Fruit fly (Drosophila melanogaster) whole organism, pupa: ENCODE measurements around the gene mei-P26.
A peak's percentile ranks its signal among the peaks of the same experiment; 100 is the strongest.

Experiments used
- CG10348 ChIP-seq: fragments of 200-800 bp; sonication (Bioruptor generic); IDR thresholded peaks from 2 replicates; pipeline ENCODE4 v1.3.6; 2022; ENCODE audit warnings: missing biosample characterization, missing genetic modification characterization
- CG12605 ChIP-seq: fragments of 200-800 bp; sonication (Bioruptor generic); IDR thresholded peaks from 2 replicates; pipeline ENCODE4 v1.3.6; 2022; ENCODE audit warnings: missing biosample characterization, missing genetic modification characterization
- CG13204 ChIP-seq: fragments of 200-800 bp; sonication (Bioruptor generic); optimal IDR thresholded peaks from 2 replicates; lab custom pipeline; 2018; ENCODE audit warnings: missing biosample characterization, mild to moderate bottlenecking, missing genetic modification characterization, moderate library complexity
- CG14655 ChIP-seq: fragments of 200-800 bp; sonication (Bioruptor generic); optimal IDR thresholded peaks from 3 replicates; lab custom pipeline; 2017; ENCODE audit warnings: mild to moderate bottlenecking, missing biosample characterization, missing genetic modification reagents, missing genetic modification characterization
- CG15710 ChIP-seq: fragments of 200-800 bp; sonication (Bioruptor generic); optimal IDR thresholded peaks from 2 replicates; lab custom pipeline; 2018; ENCODE audit warnings: missing biosample characterization, mild to moderate bottlenecking, missing genetic modification characterization, moderate library complexity
- CG17806 ChIP-seq: fragments of 200-800 bp; sonication (Bioruptor generic); optimal IDR thresholded peaks from 2 replicates; lab custom pipeline; 2018; ENCODE audit warnings: missing biosample characterization, mild to moderate bottlenecking, missing genetic modification characterization, moderate library complexity
- CG32121 ChIP-seq: fragments of 200-800 bp; sonication (Bioruptor generic); IDR thresholded peaks from 2 replicates; pipeline ENCODE4 v1.3.6; 2022; ENCODE audit warnings: missing biosample characterization, missing genetic modification characterization
- CG34367 ChIP-seq: fragments of 200-800 bp; sonication (Bioruptor generic); optimal IDR thresholded peaks from 2 replicates; lab custom pipeline; 2018; ENCODE audit warnings: missing biosample characterization, mild to moderate bottlenecking, missing genetic modification characterization
- CG4496 ChIP-seq: fragments of 200-800 bp; sonication (Bioruptor generic); IDR thresholded peaks from 3 replicates; pipeline ENCODE4 v1.3.6; 2022; ENCODE audit warnings: missing biosample characterization, missing genetic modification characterization
- CG8159 ChIP-seq: fragments of 200-800 bp; sonication (Bioruptor generic); optimal IDR thresholded peaks from 3 replicates; lab custom pipeline; 2018; ENCODE audit warnings: missing biosample characterization, mild to moderate bottlenecking, missing genetic modification characterization, moderate library complexity
- CG8301 ChIP-seq: fragments of 200-800 bp; sonication (Bioruptor generic); optimal IDR thresholded peaks from 2 replicates; lab custom pipeline; 2018; ENCODE audit warnings: missing biosample characterization, mild to moderate bottlenecking, missing genetic modification characterization
- CG9948 ChIP-seq: fragments of 200-800 bp; sonication (Bioruptor generic); optimal IDR thresholded peaks from 2 replicates; lab custom pipeline; 2018; ENCODE audit warnings: missing biosample characterization, mild to moderate bottlenecking, missing genetic modification characterization, moderate library complexity
- D1 ChIP-seq: fragments of 200-800 bp; sonication (Bioruptor generic); optimal IDR thresholded peaks from 2 replicates; lab custom pipeline; 2018; ENCODE audit warnings: missing biosample characterization, mild to moderate bottlenecking, missing genetic modification characterization, moderate library complexity
- EcR ChIP-seq: fragments of 200-800 bp; sonication (Bioruptor generic); optimal IDR thresholded peaks from 3 replicates; lab custom pipeline; 2019; ENCODE audit warnings: missing biosample characterization, missing genetic modification characterization, mild to moderate bottlenecking, moderate library complexity, missing genetic modification reagents
- Ets98B ChIP-seq: fragments of 200-800 bp; sonication (Bioruptor generic); IDR thresholded peaks from 2 replicates; pipeline ENCODE4 v1.3.6; 2022; ENCODE audit warnings: missing biosample characterization, missing genetic modification characterization
- Pif1A ChIP-seq: fragments of 200-800 bp; sonication (Bioruptor generic); optimal IDR thresholded peaks from 3 replicates; lab custom pipeline; 2016; ENCODE audit warnings: missing biosample characterization, missing genetic modification characterization
- Pif1B ChIP-seq: fragments of 200-800 bp; sonication (Bioruptor generic); optimal IDR thresholded peaks from 3 replicates; lab custom pipeline; 2016; ENCODE audit warnings: missing biosample characterization, missing genetic modification characterization
- Snoo ChIP-seq: fragments of 200-800 bp; sonication (Bioruptor generic); optimal IDR thresholded peaks from 3 replicates; lab custom pipeline; 2017; ENCODE audit warnings: missing biosample characterization, mild to moderate bottlenecking, missing genetic modification characterization, inconsistent platforms
- fd96Ca ChIP-seq: fragments of 200-800 bp; sonication (Bioruptor generic); IDR thresholded peaks from 3 replicates; pipeline ENCODE4 v1.3.6; 2022; ENCODE audit warnings: missing biosample characterization, missing genetic modification characterization
- gl ChIP-seq: fragments of 200-800 bp; sonication (Bioruptor generic); optimal IDR thresholded peaks from 2 replicates; lab custom pipeline; 2018; ENCODE audit warnings: missing biosample characterization, mild to moderate bottlenecking, missing genetic modification characterization
- rn ChIP-seq: fragments of 200-800 bp; sonication (Bioruptor generic); IDR thresholded peaks from 2 replicates; pipeline ENCODE4 v1.3.6; 2022; ENCODE audit warnings: missing biosample characterization, missing genetic modification characterization

The mei-P26 gene

dm6 chrX:9201080-9201479 is 38.0 kb downstream of the mei-P26 start:
- TF ChIP-seq Ets98B (GFP tag; lab: Robert Waterston, UW): no peak

- peak; percentile 33 for TF ChIP-seq CG34367 (tag; lab: Kevin White, UChicago)
- no peak for TF ChIP-seq Snoo (tag; lab: Kevin White, UChicago)
- TF ChIP-seq CG4496 (GFP tag; lab: Robert Waterston, UW): peak; percentile 87
- peak; percentile 77 for TF ChIP-seq CG12605 (GFP tag; lab: Robert Waterston, UW)
- peak; percentile 55; the same call in 1 of the 2 replicates for TF ChIP-seq rn (GFP tag; lab: Robert Waterston, UW)
- TF ChIP-seq CG32121: peak; percentile 82
- peak; percentile 51 for TF ChIP-seq CG9948
- peak; percentile 6 for TF ChIP-seq CG8301 (tag; lab: Kevin White, UChicago)
- TF ChIP-seq CG15710 (tag; lab: Kevin White, UChicago): peak; percentile 58
- TF ChIP-seq Pif1A: no peak
- peak; percentile 91 for TF ChIP-seq Ets98B (GFP tag; lab: Robert Waterston, UW)
- peak; percentile 52 for TF ChIP-seq CG8159 (tag; lab: Kevin White, UChicago)
- TF ChIP-seq D1 (tag; lab: Kevin White, UChicago): no peak
- TF ChIP-seq Pif1B (GFP tag; lab: Kevin White, UChicago): peak; percentile 4
- TF ChIP-seq EcR (GFP tag; lab: Kevin White, UChicago): no peak
- peak; percentile 49 for TF ChIP-seq CG17806
- TF ChIP-seq CG13204 (GFP tag; lab: Kevin White, UChicago): no peak
- peak; percentile 91 for TF ChIP-seq fd96Ca (GFP tag; lab: Robert Waterston, UW)
- TF ChIP-seq CG14655 (GFP tag; lab: Kevin White, UChicago): peak; percentile 67
- peak; percentile 62 for TF ChIP-seq CG10348
- TF ChIP-seq gl (tag; lab: Kevin White, UChicago): no peak
These were observed 39.0 kb downstream of the mei-P26 start for dm6 chrX:9201866-9202681.

- TF ChIP-seq EcR (GFP tag; lab: Kevin White, UChicago): no peak
- 0 out of 3 replicates have a peak, but pooled peaks have one; percentile 12 for TF ChIP-seq CG4496 (GFP tag; lab: Robert Waterston, UW)
These were observed 47.7 kb downstream of the mei-P26 start, which contains the start of gene SmydA-9 for dm6 chrX:9210787-9211186. TSS of gene SmydA-9 (minus strand) at chrX:9210887.

dm6 chrX:9214576-9214975 is 51.5 kb downstream of the mei-P26 start, which contains the start of gene Obp8a:
TSS of gene Obp8a (plus strand) at chrX:9214876.
- no peak for TF ChIP-seq CG14655 (GFP tag; lab: Kevin White, UChicago)
- no peak for TF ChIP-seq CG34367 (tag; lab: Kevin White, UChicago)
- no peak for TF ChIP-seq D1 (tag; lab: Kevin White, UChicago)
- no peak for TF ChIP-seq CG13204 (GFP tag; lab: Kevin White, UChicago)
- TF ChIP-seq EcR (GFP tag; lab: Kevin White, UChicago): no peak

dm6 chrX:9215485-9215884 is 52.4 kb downstream of the mei-P26 start, which contains the start of gene CG15368:
TSS of gene CG15368 (plus strand) at chrX:9215785.
- TF ChIP-seq Pif1B (GFP tag; lab: Kevin White, UChicago): no peak
- no peak for TF ChIP-seq CG12605 (GFP tag; lab: Robert Waterston, UW)
- TF ChIP-seq CG8159 (tag; lab: Kevin White, UChicago): no peak
- no peak for TF ChIP-seq CG15710 (tag; lab: Kevin White, UChicago)
- no peak for TF ChIP-seq rn (GFP tag; lab: Robert Waterston, UW)
- no peak for TF ChIP-seq D1 (tag; lab: Kevin White, UChicago)
- TF ChIP-seq CG10348: no peak
- TF ChIP-seq CG9948: no peak
- no peak for TF ChIP-seq CG32121
- no peak for TF ChIP-seq gl (tag; lab: Kevin White, UChicago)
- no peak for TF ChIP-seq CG8301 (tag; lab: Kevin White, UChicago)
- TF ChIP-seq Ets98B (GFP tag; lab: Robert Waterston, UW): no peak
- no peak for TF ChIP-seq CG14655 (GFP tag; lab: Kevin White, UChicago)
- TF ChIP-seq CG34367 (tag; lab: Kevin White, UChicago): no peak
- TF ChIP-seq CG13204 (GFP tag; lab: Kevin White, UChicago): no peak
- no peak for TF ChIP-seq Snoo (tag; lab: Kevin White, UChicago)
- TF ChIP-seq Pif1A: no peak

- TF ChIP-seq rn (GFP tag; lab: Robert Waterston, UW) (no peak), CG32121 (no peak), Ets98B (GFP tag; lab: Robert Waterston, UW) (no peak), D1 (tag; lab: Kevin White, UChicago) (no peak), CG8301 (tag; lab: Kevin White, UChicago) (no peak), Snoo (tag; lab: Kevin White, UChicago) (no peak), CG8159 (tag; lab: Kevin White, UChicago) (no peak), gl (tag; lab: Kevin White, UChicago) (no peak), CG14655 (GFP tag; lab: Kevin White, UChicago) (no peak), Pif1A (no peak), EcR (GFP tag; lab: Kevin White, UChicago) (no peak), CG12605 (GFP tag; lab: Robert Waterston, UW) (no peak), CG4496 (GFP tag; lab: Robert Waterston, UW) (no peak), CG17806 (no peak), CG34367 (tag; lab: Kevin White, UChicago) (no peak)
These were observed 53.5 kb downstream of the mei-P26 start, which contains the start of gene CG15369 for dm6 chrX:9216572-9216971. TSS of gene CG15369 (plus strand) at chrX:9216872.
